Fruit fly (Drosophila melanogaster): Measurements from ENCODE around the gene Osi3.

- TF ChIP-seq CG6854 (GFP tag; optimal IDR thresholded peaks at IDR 0.05): peak; percentile 55
- TF ChIP-seq eg (GFP tag; IDR thresholded peaks at IDR 0.05): no peak
Observed at dm6 chr3R:6244035-6244434, 28.4 kb downstream of the Osi3 start.
